Fruit fly (Drosophila melanogaster): ENCODE results near the gene Sema1a.
A peak's percentile ranks its signal among the peaks of the same experiment; 100 is the strongest.

The Sema1a gene

dm6 chr2L:8521724-8522309, 20.1 kb upstream of the Sema1a start, which contains the start of gene Acer (continued):
- no peak for TF ChIP-seq CG12942 (GFP tag; optimal IDR thresholded peaks at IDR 0.05)
- peak; percentile 13; the same call in 1 of the 2 replicates for TF ChIP-seq tna (GFP tag; IDR thresholded peaks at IDR 0.05; ENCODE audit: partially characterized antibody)
- TF ChIP-seq CG15601 (tag; optimal IDR thresholded peaks at IDR 0.05) = no peak
- TF ChIP-seq CG11398 (GFP tag; optimal IDR thresholded peaks at IDR 0.05) = no peak
- no peak for TF ChIP-seq CG12219 (GFP tag; optimal IDR thresholded peaks at IDR 0.05)
- no peak for TF ChIP-seq run (tag; optimal IDR thresholded peaks at IDR 0.05)
- peak; percentile 32 for TF ChIP-seq CG12659 (GFP tag; optimal IDR thresholded peaks at IDR 0.05)
- TF ChIP-seq ab (GFP tag; optimal IDR thresholded peaks at IDR 0.05) = no peak
- no peak for TF ChIP-seq chn (GFP tag; optimal IDR thresholded peaks at IDR 0.05)
- TF ChIP-seq Kr (GFP tag; optimal IDR thresholded peaks at IDR 0.05) = peak; percentile 24
- peak; percentile 89 for TF ChIP-seq CG15479 (GFP tag; optimal IDR thresholded peaks at IDR 0.05)
- TF ChIP-seq twi (tag; optimal IDR thresholded peaks at IDR 0.05) = no peak
- TF ChIP-seq dpn (GFP tag; optimal IDR thresholded peaks at IDR 0.05) = no peak
- TF ChIP-seq CG8359 (GFP tag; optimal IDR thresholded peaks at IDR 0.05; ENCODE audit: borderline replicate concordance) = no peak
- TF ChIP-seq CG2129 (GFP tag; IDR thresholded peaks at IDR 0.05; ENCODE audit: partially characterized antibody) = peak; percentile 47; the same call in 1 of the 2 replicates
- no peak for TF ChIP-seq CG18011 (GFP tag; optimal IDR thresholded peaks at IDR 0.05)
- no peak for TF ChIP-seq toy (GFP tag; IDR thresholded peaks at IDR 0.05)
- TF ChIP-seq fu2 (GFP tag; optimal IDR thresholded peaks at IDR 0.05) = no peak
- no peak for TF ChIP-seq hkb (optimal IDR thresholded peaks at IDR 0.05)
- 0 out of 2 replicates have a peak, but pooled peaks have one; percentile 13 for TF ChIP-seq hkb (GFP tag; IDR thresholded peaks at IDR 0.05)
- no peak for TF ChIP-seq Hr39 (optimal IDR thresholded peaks at IDR 0.05)
- TF ChIP-seq C15 (GFP tag; IDR thresholded peaks at IDR 0.05) = no peak
- no peak for TF ChIP-seq Drgx (GFP tag; IDR thresholded peaks at IDR 0.05)
- no peak for TF ChIP-seq CG9817 (tag; optimal IDR thresholded peaks at IDR 0.05)
- TF ChIP-seq schlank (tag; optimal IDR thresholded peaks at IDR 0.05) = no peak
- no peak for TF ChIP-seq sr (GFP tag; IDR thresholded peaks at IDR 0.05)
- no peak for TF ChIP-seq Dbx (GFP tag; IDR thresholded peaks at IDR 0.05)
- TF ChIP-seq Dfd (GFP tag; optimal IDR thresholded peaks at IDR 0.05) = no peak
- no peak for TF ChIP-seq repo (GFP tag; optimal IDR thresholded peaks at IDR 0.05)
- TF ChIP-seq sd (tag; optimal IDR thresholded peaks at IDR 0.05) = peak; percentile 54
- TF ChIP-seq CG2889 (GFP tag; IDR thresholded peaks at IDR 0.05) = no peak
- TF ChIP-seq exex (tag; optimal IDR thresholded peaks at IDR 0.05) = no peak
- TF ChIP-seq CG32532 (GFP tag; IDR thresholded peaks at IDR 0.05) = 0 out of 2 replicates have a peak, but pooled peaks have one; percentile 21
- TF ChIP-seq ac (GFP tag; optimal IDR thresholded peaks at IDR 0.05) = peak; percentile 78
- TF ChIP-seq CG10366 (GFP tag; IDR thresholded peaks at IDR 0.05) = no peak
- peak; percentile 30 for TF ChIP-seq CG2712 (tag; optimal IDR thresholded peaks at IDR 0.05)
- TF ChIP-seq dmrt11E (tag; optimal IDR thresholded peaks at IDR 0.05) = no peak
- peak; percentile 34; the same call in 1 of the 3 replicates for TF ChIP-seq row (GFP tag; IDR thresholded peaks at IDR 0.05)
- no peak for TF ChIP-seq CG31224 (GFP tag; IDR thresholded peaks at IDR 0.05)
- TF ChIP-seq HHEX (GFP tag; optimal IDR thresholded peaks at IDR 0.05) = no peak
- no peak for TF ChIP-seq CG6654 (GFP tag; optimal IDR thresholded peaks at IDR 0.05)
- peak; percentile 11; the same call in 1 of the 2 replicates for TF ChIP-seq onecut (GFP tag; IDR thresholded peaks at IDR 0.05)
- no peak for TF ChIP-seq CG12104 (GFP tag; optimal IDR thresholded peaks at IDR 0.05)
- no peak for TF ChIP-seq CG12071 (GFP tag; optimal IDR thresholded peaks at IDR 0.05)
- no peak for TF ChIP-seq ken (GFP tag; IDR thresholded peaks at IDR 0.05)
- TF ChIP-seq croc (GFP tag; conservative IDR thresholded peaks at IDR 0.05) = no peak
- no peak for TF ChIP-seq Deaf1 (tag; optimal IDR thresholded peaks at IDR 0.05)
- TF ChIP-seq CG34224 (GFP tag; IDR thresholded peaks at IDR 0.05; ENCODE audit: partially characterized antibody) = peak; percentile 25; the same call in 1 of the 3 replicates
- no peak for TF ChIP-seq E2f1 (GFP tag; IDR thresholded peaks at IDR 0.05)
- 0 out of 3 replicates have a peak, but pooled peaks have one; percentile 23 for TF ChIP-seq z (GFP tag; IDR thresholded peaks at IDR 0.05)
- TF ChIP-seq CG8089 (GFP tag; optimal IDR thresholded peaks at IDR 0.05) = no peak

Data from whole organism, embryonic.